Worm (Caenorhabditis elegans): ENCODE measurements around the gene athp-1.

DNA sequence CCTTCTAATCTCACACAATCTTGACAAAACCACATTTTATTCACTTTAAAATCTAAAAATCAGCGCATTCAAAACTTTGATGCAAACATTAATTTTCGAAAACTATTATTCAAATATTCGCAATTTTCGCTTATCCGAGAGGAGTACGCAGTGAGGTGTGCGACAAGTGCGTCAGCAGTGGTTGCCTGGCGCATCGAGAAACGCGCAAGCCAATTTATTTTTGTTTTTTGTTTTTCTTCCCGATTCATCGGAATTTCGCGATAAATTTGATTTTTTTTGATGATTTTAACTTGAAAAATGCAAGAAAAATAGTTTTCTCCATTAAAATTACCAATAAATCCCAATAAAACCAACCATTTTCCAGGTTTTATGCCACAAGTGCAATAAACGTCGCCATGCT lies 32.7 kb upstream of the athp-1 start, which contains the start of the genes fbxb-85 and hex-3:
- TF ChIP-seq unc-39 (tag; optimal IDR thresholded peaks at IDR 0.05) (no peak), sma-9 (GFP tag; optimal IDR thresholded peaks at IDR 0.05) (peak; percentile 95), sma-9 (tag; optimal IDR thresholded peaks at IDR 0.05) (no peak), nhr-6 (tag; optimal IDR thresholded peaks at IDR 0.05) (peak; percentile 89), lin-11 (tag; optimal IDR thresholded peaks at IDR 0.05) (peak; percentile 96), ama-1 (optimal IDR thresholded peaks at IDR 0.05) (peak; percentile 48), lsy-2 (tag; optimal IDR thresholded peaks at IDR 0.05) (peak; percentile 93 to 96), unc-62 (GFP tag; optimal IDR thresholded peaks at IDR 0.05) (peak; percentile 33), nhr-12 (tag; optimal IDR thresholded peaks at IDR 0.05) (peak; percentile 12), skn-1 (tag; optimal IDR thresholded peaks at IDR 0.05) (peak; percentile 60), ZK546.5 (tag; optimal IDR thresholded peaks at IDR 0.05) (peak; percentile 60), egl-27 (tag; optimal IDR thresholded peaks at IDR 0.05) (peak; percentile 95), mdl-1 (tag; optimal IDR thresholded peaks at IDR 0.05) (peak; percentile 22 to 53), nhr-10 (tag; optimal IDR thresholded peaks at IDR 0.05) (peak; percentile 78)
